Worm (Caenorhabditis elegans): ENCODE data around the gene cutl-22.

The cutl-22 gene

DNA sequence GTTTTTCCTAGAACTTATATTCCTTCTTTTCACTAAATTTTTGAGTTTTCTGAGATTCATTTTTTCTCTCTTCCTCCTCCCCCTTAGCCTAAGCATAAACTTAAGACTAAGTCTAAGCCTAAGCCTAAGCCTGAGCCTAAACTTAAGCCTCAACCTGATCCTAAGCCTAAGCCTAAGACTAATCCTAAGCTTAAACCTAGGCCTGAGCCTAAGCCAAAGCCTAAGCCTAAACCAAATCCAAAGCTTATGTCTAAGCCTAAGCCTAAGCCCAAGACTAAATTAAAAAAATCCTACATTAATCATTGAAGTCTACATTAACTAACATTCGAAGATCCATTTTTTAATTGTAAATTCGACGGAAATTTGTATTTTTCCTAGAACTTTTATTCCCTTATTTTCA is 727 bp upstream of the cutl-22 start:
- TF ChIP-seq daf-12 (tag; optimal IDR thresholded peaks at IDR 0.05) (no peak), ceh-9 (tag; optimal IDR thresholded peaks at IDR 0.05) (no peak), mdl-1 (tag; optimal IDR thresholded peaks at IDR 0.05) (no peak), zag-1 (tag; optimal IDR thresholded peaks at IDR 0.05) (no peak), jun-1 (tag; optimal IDR thresholded peaks at IDR 0.05) (no peak), ama-1 (optimal IDR thresholded peaks at IDR 0.05) (no peak), elt-1 (tag; optimal IDR thresholded peaks at IDR 0.05) (no peak), ceh-28 (tag; optimal IDR thresholded peaks at IDR 0.05) (no peak), nhr-25 (tag; optimal IDR thresholded peaks at IDR 0.05) (no peak), nhr-67 (tag; optimal IDR thresholded peaks at IDR 0.05) (no peak), nhr-237 (tag; optimal IDR thresholded peaks at IDR 0.05) (no peak), skn-1 (tag; optimal IDR thresholded peaks at IDR 0.05) (no peak), tbx-2 (tag; optimal IDR thresholded peaks at IDR 0.05) (no peak), ztf-4 (tag; optimal IDR thresholded peaks at IDR 0.05) (no peak)

DNA sequence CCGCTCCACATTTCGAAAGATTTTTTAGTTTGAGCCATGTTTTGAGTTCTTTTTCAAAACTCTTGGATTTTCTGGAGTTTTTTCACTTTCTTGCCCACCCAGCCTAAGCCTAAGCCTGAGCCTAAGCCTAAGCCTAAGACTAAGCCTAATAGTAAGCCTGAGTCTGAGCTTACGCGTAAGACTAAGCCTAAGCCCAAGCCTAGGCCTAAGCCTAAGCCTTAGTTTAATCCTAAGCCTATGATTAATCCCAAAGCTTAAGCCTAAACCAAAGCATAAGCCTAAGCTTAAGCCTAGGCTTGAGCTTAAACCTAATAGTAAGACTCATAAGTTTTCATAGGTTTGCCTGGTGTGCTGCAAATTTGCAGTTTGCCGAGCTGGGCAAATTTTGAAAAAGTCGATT is 718 bp downstream of the cutl-22 start:
- TF ChIP-seq hmg-11 (tag; optimal IDR thresholded peaks at IDR 0.05) (no peak), mml-1 (tag; optimal IDR thresholded peaks at IDR 0.05) (no peak), mdl-1 (tag; optimal IDR thresholded peaks at IDR 0.05) (no peak), nhr-28 (tag; optimal IDR thresholded peaks at IDR 0.05) (no peak), ztf-4 (tag; optimal IDR thresholded peaks at IDR 0.05) (no peak), skn-1 (tag; optimal IDR thresholded peaks at IDR 0.05) (no peak), ama-1 (optimal IDR thresholded peaks at IDR 0.05) (no peak), daf-12 (tag; optimal IDR thresholded peaks at IDR 0.05) (no peak), nhr-76 (tag; optimal IDR thresholded peaks at IDR 0.05) (no peak), nhr-77 (tag; optimal IDR thresholded peaks at IDR 0.05) (no peak), tbx-2 (tag; optimal IDR thresholded peaks at IDR 0.05) (no peak), elt-3 (tag; optimal IDR thresholded peaks at IDR 0.05) (no peak), elt-1 (tag; optimal IDR thresholded peaks at IDR 0.05) (no peak), ceh-9 (tag; optimal IDR thresholded peaks at IDR 0.05) (no peak), elt-2 (tag; optimal IDR thresholded peaks at IDR 0.05) (no peak), aly-2 (tag; optimal IDR thresholded peaks at IDR 0.05) (no peak), jun-1 (tag; optimal IDR thresholded peaks at IDR 0.05) (no peak)

DNA sequence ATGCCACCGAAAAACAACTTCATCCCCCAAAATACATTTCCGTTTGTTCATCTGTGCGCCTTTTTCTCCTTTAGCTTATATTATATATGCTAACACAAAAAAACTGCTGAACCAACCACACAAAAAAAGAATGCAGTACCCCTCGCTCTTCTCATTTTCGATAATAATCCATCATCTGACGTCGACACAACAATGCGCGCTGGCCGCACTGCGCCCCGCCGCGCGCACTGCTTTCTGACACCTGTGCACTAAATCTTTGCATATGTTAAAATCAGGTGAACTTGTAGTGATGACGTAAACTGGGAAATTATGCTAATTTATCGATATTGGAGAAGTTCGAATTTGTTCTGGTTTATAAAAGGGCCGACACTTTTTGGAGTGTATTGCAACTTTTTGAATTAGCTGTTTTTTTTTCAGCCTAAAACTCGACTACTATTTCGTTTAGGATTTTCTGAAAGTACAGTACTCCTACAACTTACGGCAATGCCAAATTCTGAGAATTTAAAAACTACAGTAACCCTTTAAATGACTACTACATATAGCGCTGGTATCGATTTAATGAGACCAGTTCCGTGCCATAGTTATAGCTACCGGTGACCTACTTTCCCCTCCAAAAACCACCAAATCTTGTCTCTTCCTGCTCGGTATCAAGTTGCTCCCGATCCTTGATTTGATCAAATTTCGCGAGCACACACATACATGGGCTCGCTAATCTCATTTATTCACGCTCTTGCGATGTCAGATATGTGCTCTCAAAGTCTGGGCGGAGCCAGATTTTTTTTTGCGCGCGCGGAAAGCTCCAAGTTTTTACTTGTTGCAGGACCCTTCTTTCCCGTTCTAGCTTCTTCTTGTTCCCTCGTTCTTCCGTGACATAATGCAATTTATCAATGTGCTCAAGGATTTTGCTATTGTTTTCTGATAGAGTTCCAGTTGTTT is 8.5 kb downstream of the cutl-22 start:
- TF ChIP-seq fkh-10 (GFP tag; optimal IDR thresholded peaks at IDR 0.05) (peak; percentile 90), fkh-2 (tag; optimal IDR thresholded peaks at IDR 0.05) (no peak), hmg-11 (tag; optimal IDR thresholded peaks at IDR 0.05) (peak; percentile 1), lin-39 (tag; optimal IDR thresholded peaks at IDR 0.05) (peak; percentile 79)

DNA sequence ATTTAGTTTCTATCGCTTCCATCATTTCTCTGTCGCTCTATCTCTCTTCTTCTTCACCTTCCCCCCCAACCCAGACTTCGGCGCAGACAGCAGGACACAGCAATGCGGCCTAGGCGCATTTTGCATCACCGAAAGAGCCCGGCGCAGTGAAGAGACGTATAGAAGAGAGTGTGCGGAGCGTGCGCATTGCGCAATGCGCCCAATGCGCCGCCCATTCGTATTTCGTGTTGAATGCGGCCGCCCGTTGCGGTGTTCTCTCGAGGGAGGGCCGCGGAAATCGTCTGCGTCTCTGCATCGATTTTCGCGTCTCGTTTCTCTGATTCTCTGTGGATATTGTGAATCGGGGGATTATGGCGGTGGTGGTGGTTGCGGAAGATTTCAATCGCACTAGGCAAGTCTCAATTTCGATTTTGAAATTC is 9.8 kb downstream of the cutl-22 start:
- TF ChIP-seq daf-12 (tag; optimal IDR thresholded peaks at IDR 0.05) = no peak
- TF ChIP-seq nhr-28 (tag; optimal IDR thresholded peaks at IDR 0.05) = no peak
- no peak for TF ChIP-seq unc-39 (tag; optimal IDR thresholded peaks at IDR 0.05)
- TF ChIP-seq ama-1 (optimal IDR thresholded peaks at IDR 0.05) = peak; percentile 46
- TF ChIP-seq elt-3 (tag; optimal IDR thresholded peaks at IDR 0.05) = peak in 1 of 3 experiments; percentile 92
- peak; percentile 83 for TF ChIP-seq snpc-4 (tag; optimal IDR thresholded peaks at IDR 0.05)
- peak; percentile 96 for TF ChIP-seq nhr-43 (tag; optimal IDR thresholded peaks at IDR 0.05; ENCODE audit: poor library complexity, severe bottlenecking)
- peak; percentile 100 for TF ChIP-seq sea-2 (GFP tag; optimal IDR thresholded peaks at IDR 0.05)
- TF ChIP-seq egl-5 (tag; optimal IDR thresholded peaks at IDR 0.05) = peak; percentile 87
- TF ChIP-seq ztf-11 (tag; optimal IDR thresholded peaks at IDR 0.05) = no peak
- peak; percentile 89 for TF ChIP-seq egl-27 (tag; optimal IDR thresholded peaks at IDR 0.05)
- TF ChIP-seq ZK546.5 (tag; optimal IDR thresholded peaks at IDR 0.05) = peak; percentile 65
- peak; percentile 94 for TF ChIP-seq lin-15B (tag; optimal IDR thresholded peaks at IDR 0.05)
- peak; percentile 83 for TF ChIP-seq pqm-1 (tag; optimal IDR thresholded peaks at IDR 0.05)
- peak; percentile 92 for TF ChIP-seq fos-1 (tag; optimal IDR thresholded peaks at IDR 0.05)
- TF ChIP-seq fkh-10 (GFP tag; optimal IDR thresholded peaks at IDR 0.05) = peak; percentile 98
- peak; percentile 61 for TF ChIP-seq ceh-16 (tag; optimal IDR thresholded peaks at IDR 0.05)
- TF ChIP-seq eor-1 (tag; optimal IDR thresholded peaks at IDR 0.05) = peak in 1 of 2 experiments; percentile 79
- TF ChIP-seq fkh-2 (tag; optimal IDR thresholded peaks at IDR 0.05) = peak; percentile 2
- TF ChIP-seq nhr-67 (tag; optimal IDR thresholded peaks at IDR 0.05) = no peak
- TF ChIP-seq unc-62 (GFP tag; optimal IDR thresholded peaks at IDR 0.05) = peak; percentile 94
- peak; percentile 24 for TF ChIP-seq nhr-76 (tag; optimal IDR thresholded peaks at IDR 0.05)
- peak; percentile 63 for TF ChIP-seq nhr-237 (tag; optimal IDR thresholded peaks at IDR 0.05)
- TF ChIP-seq mml-1 (tag; optimal IDR thresholded peaks at IDR 0.05) = no peak
- peak; percentile 99 for TF ChIP-seq nhr-11 (tag; optimal IDR thresholded peaks at IDR 0.05)
- TF ChIP-seq pha-4 (tag; optimal IDR thresholded peaks at IDR 0.05) = peak; percentile 88
- TF ChIP-seq nhr-12 (tag; optimal IDR thresholded peaks at IDR 0.05) = no peak
- peak; percentile 97 for TF ChIP-seq tbx-2 (tag; optimal IDR thresholded peaks at IDR 0.05)
- TF ChIP-seq lin-39 (tag; optimal IDR thresholded peaks at IDR 0.05) = peak; percentile 98
- TF ChIP-seq lsy-12 (tag; optimal IDR thresholded peaks at IDR 0.05) = peak; percentile 99
- peak; percentile 93 for TF ChIP-seq ztf-4 (tag; optimal IDR thresholded peaks at IDR 0.05)
- TF ChIP-seq ceh-82 (tag; optimal IDR thresholded peaks at IDR 0.05) = peak; percentile 86
- TF ChIP-seq zag-1 (tag; optimal IDR thresholded peaks at IDR 0.05) = peak; percentile 84
